Fruit fly (Drosophila melanogaster): ENCODE results near the gene CG15535.

DNA sequence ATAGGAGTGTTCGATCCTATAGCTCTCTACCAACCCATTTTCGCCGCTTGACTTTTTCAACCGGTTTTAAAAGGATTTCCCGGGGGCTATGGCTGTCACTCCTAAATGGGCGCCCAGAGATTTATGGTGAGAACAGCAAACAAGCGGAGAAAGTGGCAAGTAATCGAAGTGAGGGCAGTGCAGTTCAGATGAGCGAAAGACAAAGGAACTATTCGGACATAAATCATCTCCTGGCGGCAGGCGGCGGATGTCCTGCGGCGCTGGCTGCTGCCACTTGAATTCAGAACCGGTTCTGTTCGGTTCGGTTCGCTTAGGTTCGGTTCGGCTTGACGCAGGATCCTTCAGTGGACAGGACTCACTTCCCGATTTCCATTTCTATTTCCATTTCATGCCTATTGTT is 40.5 kb downstream of the CG15535 start:
- TF ChIP-seq D1 (tag; optimal IDR thresholded peaks at IDR 0.05) (no peak), CG4496 (GFP tag; IDR thresholded peaks at IDR 0.05) (no peak), CG8301 (tag; optimal IDR thresholded peaks at IDR 0.05) (no peak), Pif1B (GFP tag; optimal IDR thresholded peaks at IDR 0.05) (no peak)

All from whole organism, pupa.